Worm (Caenorhabditis elegans): ENCODE results near the gene T07F8.4.

The T07F8.4 gene

ce11 chrII:7155392-7155791 lies 23.6 kb upstream of the T07F8.4 start, which contains the start of gene C27H5.2 (continued):
- TF ChIP-seq nhr-28 (tag; optimal IDR thresholded peaks at IDR 0.05), result peak; percentile 26
- TF ChIP-seq ceh-62 (tag; optimal IDR thresholded peaks at IDR 0.05), result no peak
- no peak for TF ChIP-seq nhr-6 (tag; optimal IDR thresholded peaks at IDR 0.05)
- no peak for TF ChIP-seq F26F4.8 (GFP tag; conservative IDR thresholded peaks at IDR 0.05)
- no peak for TF ChIP-seq lin-13 (GFP tag; optimal IDR thresholded peaks at IDR 0.05)
- no peak for TF ChIP-seq mdt-29 (GFP tag; IDR thresholded peaks at IDR 0.05)

ce11 chrII:7154711-7155110 lies 22.9 kb upstream of the T07F8.4 start:
- TF ChIP-seq ces-1 (GFP tag; optimal IDR thresholded peaks at IDR 0.05), result no peak
- TF ChIP-seq set-16 (GFP tag; IDR thresholded peaks at IDR 0.05), result peak; percentile 96
- TF ChIP-seq R02D3.7 (tag; optimal IDR thresholded peaks at IDR 0.05), result no peak
- no peak for TF ChIP-seq saeg-2 (GFP tag; IDR thresholded peaks at IDR 0.05)
- TF ChIP-seq Y48G9A.11 (GFP tag; IDR thresholded peaks at IDR 0.05), result no peak
- TF ChIP-seq nhr-25 (tag; optimal IDR thresholded peaks at IDR 0.05; ENCODE audit: borderline replicate concordance, insufficient read depth), result no peak
- no peak for TF ChIP-seq nhr-111 (GFP tag; optimal IDR thresholded peaks at IDR 0.05)

- TF ChIP-seq set-16 (GFP tag; IDR thresholded peaks at IDR 0.05), result peak; percentile 89
Observed at ce11 chrII:7153095-7153494, 21.3 kb upstream of the T07F8.4 start.

- TF ChIP-seq vab-7 (GFP tag; IDR thresholded peaks at IDR 0.05) (0 out of 2 replicates have a peak, but pooled peaks have one; percentile 49), mdt-29 (GFP tag; IDR thresholded peaks at IDR 0.05) (peak; percentile 91), lim-7 (GFP tag; IDR thresholded peaks at IDR 0.05) (no peak), lsy-2 (tag; optimal IDR thresholded peaks at IDR 0.05) (peak; percentile 80 to 97), egl-27 (tag; optimal IDR thresholded peaks at IDR 0.05) (no peak), snpc-1.2 (GFP tag; IDR thresholded peaks at IDR 0.05) (peak; percentile 78), unc-130 (GFP tag; optimal IDR thresholded peaks at IDR 0.05) (peak; percentile 44), mdl-1 (tag; optimal IDR thresholded peaks at IDR 0.05) (peak in 1 of 2 experiments; percentile 68), dmd-9 (GFP tag; IDR thresholded peaks at IDR 0.05) (peak; percentile 77; the same call in 1 of the 2 replicates), unc-62 (GFP tag; optimal IDR thresholded peaks at IDR 0.05 in 1 of 2) (peak in 1 of 2 experiments; percentile 90), unc-62 (tag; optimal IDR thresholded peaks at IDR 0.05) (no peak), mxl-2 (GFP tag; conservative IDR thresholded peaks at IDR 0.05) (peak; percentile 85; the same call in 1 of the 2 replicates), madf-5 (GFP tag; IDR thresholded peaks at IDR 0.05) (no peak), skn-1 (tag; optimal IDR thresholded peaks at IDR 0.05) (peak; percentile 87), D1046.2 (GFP tag; IDR thresholded peaks at IDR 0.05) (peak; percentile 74; the same call in 1 of the 2 replicates), gei-8 (GFP tag; optimal IDR thresholded peaks at IDR 0.05) (peak; percentile 65), saeg-2 (GFP tag; IDR thresholded peaks at IDR 0.05) (peak; percentile 87), daf-8 (GFP tag; IDR thresholded peaks at IDR 0.05) (no peak), Y75B8A.6 (GFP tag; IDR thresholded peaks at IDR 0.05) (no peak), hmg-1.1 (GFP tag; IDR thresholded peaks at IDR 0.05) (peak; percentile 94), F44E2.7 (GFP tag; IDR thresholded peaks at IDR 0.05) (peak; percentile 67; the same call in 1 of the 2 replicates), spr-3 (GFP tag; optimal IDR thresholded peaks at IDR 0.05) (peak; percentile 81), dpl-1 (GFP tag; optimal IDR thresholded peaks at IDR 0.05) (peak; percentile 90), mxl-3 (GFP tag; optimal IDR thresholded peaks at IDR 0.05) (peak; percentile 77), duxl-1 (tag; optimal IDR thresholded peaks at IDR 0.05; ENCODE audit: poor library complexity) (peak; percentile 92), madf-9 (GFP tag; conservative IDR thresholded peaks at IDR 0.05) (peak; percentile 70; the same call in 1 of the 2 replicates), ceh-82 (tag; optimal IDR thresholded peaks at IDR 0.05) (no peak), jun-1 (tag; optimal IDR thresholded peaks at IDR 0.05) (peak; percentile 85), nhr-77 (tag; optimal IDR thresholded peaks at IDR 0.05) (peak; percentile 85), F49E8.2 (tag; optimal IDR thresholded peaks at IDR 0.05; ENCODE audit: borderline replicate concordance) (peak; percentile 90), nhr-11 (tag; optimal IDR thresholded peaks at IDR 0.05) (peak; percentile 94), pqm-1 (tag; optimal IDR thresholded peaks at IDR 0.05) (peak; percentile 13), zfp-3 (GFP tag; conservative IDR thresholded peaks at IDR 0.05) (peak; percentile 85), zip-2 (tag; optimal IDR thresholded peaks at IDR 0.05) (peak; percentile 76)
Observed at ce11 chrII:7151969-7152631, 20.3 kb upstream of the T07F8.4 start, which contains the start of gene fust-1. fust-1 (plus strand) TSS chrII:7152581.
